Worm (Caenorhabditis elegans) whole organism, L2 larva: ENCODE data around the gene cyp-25A4.
"Not testable (repeated sequence)": the region's sequence is repeated elsewhere in the genome, so short reads cannot be mapped to it uniquely, and the experiment has no call there.

ENCODE experiments used
- C34F6.9 ChIP-seq: fragments of 150-350 bp; optimal IDR thresholded peaks from 2 replicates; lab custom pipeline; 2014; ENCODE audit warnings: missing biosample characterization, missing genetic modification characterization
- F13H6.1 ChIP-seq: sonication (generic microtip); optimal IDR thresholded peaks from 2 replicates; lab custom pipeline; 2016; ENCODE audit warnings: missing genetic modification characterization, missing compliant biosample characterization
- ZK546.5 ChIP-seq: sonication (generic microtip); optimal IDR thresholded peaks from 2 replicates; lab custom pipeline; 2017; ENCODE audit warnings: missing biosample characterization, missing genetic modification characterization
- aly-2 ChIP-seq: fragments of 150-350 bp; optimal IDR thresholded peaks from 2 replicates; lab custom pipeline; 2014; ENCODE audit warnings: missing biosample characterization, missing genetic modification characterization
- ceh-82 ChIP-seq: fragments of 150-350 bp; optimal IDR thresholded peaks from 2 replicates; lab custom pipeline; 2014; ENCODE audit warnings: missing biosample characterization, missing genetic modification characterization
- crh-2 ChIP-seq: sonication (generic microtip); optimal IDR thresholded peaks from 2 replicates; lab custom pipeline; 2017; ENCODE audit warnings: missing biosample characterization, missing genetic modification characterization
- dmd-4 ChIP-seq: sonication (generic microtip); optimal IDR thresholded peaks from 2 replicates; lab custom pipeline; 2017; ENCODE audit warnings: missing biosample characterization, missing genetic modification characterization
- elt-1 ChIP-seq: fragments of 150-350 bp; optimal IDR thresholded peaks from 2 replicates; lab custom pipeline; 2014; ENCODE audit warnings: missing biosample characterization, missing genetic modification characterization
- fos-1 ChIP-seq: fragments of 150-350 bp; optimal IDR thresholded peaks from 2 replicates; lab custom pipeline; 2014; ENCODE audit warnings: missing biosample characterization, missing genetic modification characterization
- gmeb-1 ChIP-seq: fragments of 150-350 bp; optimal IDR thresholded peaks from 2 replicates; lab custom pipeline; 2014; ENCODE audit warnings: missing biosample characterization, missing genetic modification characterization
- lin-13 ChIP-seq: fragments of 150-350 bp; optimal IDR thresholded peaks from 2 replicates; lab custom pipeline; 2014; ENCODE audit warnings: missing biosample characterization, missing genetic modification reagents, missing genetic modification characterization
- lsy-2 ChIP-seq, 2 experiments: fragments of 150-350 bp in 1 of 2; sonication (generic microtip) in 1 of 2; optimal IDR thresholded peaks; 2 replicates each; lab custom pipeline; 2014 to 2017; ENCODE audit warnings: missing biosample characterization in 2 of 2, missing genetic modification characterization in 2 of 2
- mab-5 ChIP-seq: fragments of 150-350 bp; optimal IDR thresholded peaks from 2 replicates; lab custom pipeline; 2014; ENCODE audit warnings: missing biosample characterization, missing genetic modification characterization
- nhr-129 ChIP-seq: fragments of 150-350 bp; optimal IDR thresholded peaks from 2 replicates; lab custom pipeline; 2014; ENCODE audit warnings: missing biosample characterization, missing genetic modification characterization
- nhr-23 ChIP-seq: fragments of 150-350 bp; optimal IDR thresholded peaks from 2 replicates; lab custom pipeline; 2014; ENCODE audit warnings: missing biosample characterization, missing genetic modification reagents, missing genetic modification characterization
- nhr-237 ChIP-seq: fragments of 150-350 bp; optimal IDR thresholded peaks from 2 replicates; lab custom pipeline; 2014; ENCODE audit warnings: missing biosample characterization, missing genetic modification characterization
- sma-3 ChIP-seq: sonication (generic microtip); optimal IDR thresholded peaks from 2 replicates; lab custom pipeline; 2016; ENCODE audit warnings: missing genetic modification reagents, missing genetic modification characterization, missing compliant biosample characterization
- sma-9 ChIP-seq, 2 experiments: fragments of 150-350 bp in 1 of 2; sonication (generic microtip) in 1 of 2; optimal IDR thresholded peaks; 2 replicates each; lab custom pipeline; 2014 to 2016; ENCODE audit warnings: missing genetic modification characterization in 2 of 2, mild to moderate bottlenecking in 1 of 2, missing biosample characterization in 1 of 2, missing compliant biosample characterization in 1 of 2, missing genetic modification reagents in 1 of 2, moderate library complexity in 1 of 2
- snpc-4 ChIP-seq: fragments of 150-350 bp; optimal IDR thresholded peaks from 2 replicates; lab custom pipeline; 2014; ENCODE audit warnings: missing biosample characterization, missing genetic modification characterization
- unc-39 ChIP-seq: fragments of 150-350 bp; optimal IDR thresholded peaks from 2 replicates; lab custom pipeline; 2014; ENCODE audit warnings: missing biosample characterization, missing genetic modification characterization
- unc-55 ChIP-seq: fragments of 150-350 bp; sonication (generic microtip); optimal IDR thresholded peaks from 3 replicates; lab custom pipeline; 2014; ENCODE audit warnings: missing biosample characterization, missing genetic modification reagents, missing genetic modification characterization
- unc-62 ChIP-seq: fragments of 150-350 bp; optimal IDR thresholded peaks from 2 replicates; lab custom pipeline; 2014; ENCODE audit warnings: missing biosample characterization, missing genetic modification reagents, missing genetic modification characterization

The cyp-25A4 gene

ce11 chrIII:3862918-3863385 is 11.1 kb upstream of the cyp-25A4 start, which contains the start of gene brc-1 (continued):
- no peak for TF ChIP-seq nhr-237 (tag; lab: Kevin White, UChicago)
- peak; percentile 73 for TF ChIP-seq ceh-82
- TF ChIP-seq ZK546.5, result peak; percentile 52
- peak; percentile 95 for TF ChIP-seq lin-13

ce11 chrIII:3858003-3858402 is 6.1 kb upstream of the cyp-25A4 start:
- TF ChIP-seq sma-9 (GFP tag; optimal IDR thresholded peaks at IDR 0.05; lab: Kevin White, UChicago), result peak; percentile 58
- TF ChIP-seq sma-9 (tag; optimal IDR thresholded peaks at IDR 0.05; lab: Kevin White, UChicago), result not testable (repeated sequence)

ce11 chrIII:3857007-3857406 is 5.1 kb upstream of the cyp-25A4 start:
- TF ChIP-seq sma-3 (GFP tag; lab: Kevin White, UChicago) (peak; percentile 72), unc-55 (GFP tag; lab: Kevin White, UChicago) (peak; percentile 4), F13H6.1 (tag; lab: Kevin White, UChicago) (peak; percentile 31), lsy-2 (tag; optimal IDR thresholded peaks at IDR 0.05; lab: Kevin White, UChicago) (peak; percentile 72 to 95)

- peak; percentile 66 to 87 for TF ChIP-seq lsy-2 (tag; optimal IDR thresholded peaks at IDR 0.05; lab: Kevin White, UChicago)
- peak; percentile 7 for TF ChIP-seq F13H6.1 (tag; lab: Kevin White, UChicago)
- TF ChIP-seq sma-3 (GFP tag; lab: Kevin White, UChicago), result peak; percentile 14
- peak; percentile 27 for TF ChIP-seq C34F6.9 (tag; lab: Kevin White, UChicago)
- TF ChIP-seq sma-9 (GFP tag; optimal IDR thresholded peaks at IDR 0.05; lab: Kevin White, UChicago), result peak; percentile 50
- TF ChIP-seq sma-9 (tag; optimal IDR thresholded peaks at IDR 0.05; lab: Kevin White, UChicago), result not testable (repeated sequence)
These were observed 3.0 kb upstream of the cyp-25A4 start for ce11 chrIII:3854868-3855267.

- TF ChIP-seq snpc-4 (tag; lab: Kevin White, UChicago); mab-5; lsy-2 (tag; optimal IDR thresholded peaks at IDR 0.05; lab: Kevin White, UChicago): not testable (repeated sequence)
These were observed 7.1 kb downstream of the cyp-25A4 start, which contains the start of gene maph-1.3 for ce11 chrIII:3844746-3845145. Gene maph-1.3 (plus strand): TSS chrIII:3844893.

ce11 chrIII:3843514-3843913 is 8.4 kb downstream of the cyp-25A4 start, which contains the start of gene C36A4.4:
Gene C36A4.4 (minus strand): TSS chrIII:3843614.
- TF ChIP-seq fos-1; dmd-4 (tag; lab: Kevin White, UChicago); aly-2 (tag; lab: Kevin White, UChicago): not testable (repeated sequence)

ce11 chrIII:3840279-3840678 is 11.6 kb downstream of the cyp-25A4 start, which contains the start of gene C36A4.11:
Gene C36A4.11 (plus strand): TSS chrIII:3840579.
- not testable (repeated sequence) for TF ChIP-seq gmeb-1; unc-39 (tag; lab: Kevin White, UChicago); unc-62 (GFP tag; lab: Kevin White, UChicago)

ce11 chrIII:3839635-3840034 is 12.2 kb downstream of the cyp-25A4 start, which contains the start of gene cyp-25A3:
Gene cyp-25A3 (minus strand): TSS chrIII:3839735.
- no peak for TF ChIP-seq nhr-23 (tag; lab: Kevin White, UChicago)
- no peak for TF ChIP-seq elt-1 (tag; lab: Kevin White, UChicago)

ce11 chrIII:3834800-3835271 is 17.0 kb downstream of the cyp-25A4 start, which contains the start of gene cyp-25A2:
Gene cyp-25A2 (plus strand): TSS chrIII:3835221.
- TF ChIP-seq F13H6.1 (tag; lab: Kevin White, UChicago), result peak; percentile 27
- TF ChIP-seq nhr-129, result no peak
- TF ChIP-seq sma-9 (GFP tag; optimal IDR thresholded peaks at IDR 0.05; lab: Kevin White, UChicago), result peak; percentile 66
- no peak for TF ChIP-seq sma-9 (tag; optimal IDR thresholded peaks at IDR 0.05; lab: Kevin White, UChicago)
- TF ChIP-seq crh-2 (tag; lab: Kevin White, UChicago), result peak; percentile 29
- TF ChIP-seq fos-1, result peak; percentile 90
